Fruit fly (Drosophila melanogaster) Kc167 (cell line): ENCODE measurements around the gene SelT.

ENCODE experiments used
- Myc ChIP-seq: fragments of >200 bp; optimal IDR thresholded peaks from 2 replicates; lab custom pipeline; 2017; ENCODE audit warnings: missing external identifiers
- Sin3A ChIP-seq: fragments of >200 bp; optimal IDR thresholded peaks from 2 replicates; lab custom pipeline; 2018; ENCODE audit warnings: missing external identifiers
- h ChIP-seq: fragments of >200 bp; optimal IDR thresholded peaks from 3 replicates; lab custom pipeline; 2018; ENCODE audit warnings: missing external identifiers
- insv ChIP-seq: fragments of >200 bp; optimal IDR thresholded peaks from 3 replicates; lab custom pipeline; 2018; ENCODE audit warnings: missing external identifiers
- psq ChIP-seq: fragments of >200 bp; optimal IDR thresholded peaks from 2 replicates; lab custom pipeline; 2017; ENCODE audit warnings: missing external identifiers
- ttk ChIP-seq: sonication (Bioruptor generic); optimal IDR thresholded peaks from 2 replicates; lab custom pipeline; 2017; ENCODE audit warnings: missing external identifiers

SelT gene

DNA sequence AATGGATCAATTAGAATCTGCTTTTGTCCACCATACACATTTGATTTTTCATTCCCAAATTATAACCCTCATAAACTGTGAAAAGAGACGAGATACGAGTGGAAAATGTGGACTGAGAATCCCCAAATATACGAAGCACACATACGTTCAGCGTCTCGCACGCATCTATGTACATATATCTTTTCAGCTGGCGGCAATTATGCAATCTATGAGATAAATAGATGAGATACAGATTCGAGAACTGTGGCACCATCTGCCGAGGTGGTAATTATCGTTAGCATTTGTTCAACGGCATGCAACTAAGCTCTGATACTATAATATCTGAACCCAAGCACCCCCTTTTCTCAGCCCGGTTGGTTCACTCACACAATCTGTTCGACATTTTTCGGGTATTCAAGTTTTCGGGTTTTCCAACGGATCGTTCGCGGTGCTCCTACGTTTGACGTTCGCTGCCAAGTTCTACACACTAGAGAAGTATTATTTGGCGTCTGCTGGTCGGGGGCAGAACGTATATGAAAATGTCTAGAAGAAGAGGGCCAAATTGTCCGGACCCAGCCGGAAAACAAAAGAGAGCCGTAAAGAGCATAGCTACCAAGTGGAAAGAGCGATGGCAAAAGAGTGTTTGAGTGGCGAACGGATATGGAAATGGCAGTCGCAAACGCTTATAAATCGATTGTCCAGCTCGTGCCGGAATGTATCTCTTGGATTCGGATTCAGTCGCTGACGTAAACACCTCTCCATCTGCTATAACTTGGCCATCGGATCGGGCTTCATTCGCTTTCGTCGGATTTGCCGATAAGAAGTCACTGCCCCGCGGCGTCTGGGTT, 15.5 kb upstream of the SelT start:
- TF ChIP-seq ttk (lab: Kevin White, UChicago) (no peak), psq (lab: Kevin White, UChicago) (no peak), Sin3A (lab: Kevin White, UChicago) (no peak)

DNA sequence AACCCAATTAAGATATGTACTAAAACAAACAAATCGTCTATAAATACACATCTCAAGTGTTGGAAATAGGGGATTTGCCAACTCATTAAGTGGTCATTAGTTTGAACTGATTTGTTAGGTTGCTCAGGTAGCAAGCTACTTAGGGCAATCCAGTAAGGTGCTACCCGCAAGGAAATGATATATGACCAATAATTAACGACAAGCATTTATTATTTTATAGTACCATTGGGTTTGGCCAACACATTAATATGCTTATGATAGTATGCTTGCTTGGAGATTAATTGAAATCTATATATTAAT, 14.9 kb upstream of the SelT start:
- no peak for TF ChIP-seq Myc
- no peak for TF ChIP-seq h (lab: Kevin White, UChicago)
- no peak for TF ChIP-seq insv (lab: Kevin White, UChicago)
- TF ChIP-seq Sin3A (lab: Kevin White, UChicago) = no peak
- TF ChIP-seq psq (lab: Kevin White, UChicago) = no peak
- TF ChIP-seq ttk (lab: Kevin White, UChicago) = no peak

DNA sequence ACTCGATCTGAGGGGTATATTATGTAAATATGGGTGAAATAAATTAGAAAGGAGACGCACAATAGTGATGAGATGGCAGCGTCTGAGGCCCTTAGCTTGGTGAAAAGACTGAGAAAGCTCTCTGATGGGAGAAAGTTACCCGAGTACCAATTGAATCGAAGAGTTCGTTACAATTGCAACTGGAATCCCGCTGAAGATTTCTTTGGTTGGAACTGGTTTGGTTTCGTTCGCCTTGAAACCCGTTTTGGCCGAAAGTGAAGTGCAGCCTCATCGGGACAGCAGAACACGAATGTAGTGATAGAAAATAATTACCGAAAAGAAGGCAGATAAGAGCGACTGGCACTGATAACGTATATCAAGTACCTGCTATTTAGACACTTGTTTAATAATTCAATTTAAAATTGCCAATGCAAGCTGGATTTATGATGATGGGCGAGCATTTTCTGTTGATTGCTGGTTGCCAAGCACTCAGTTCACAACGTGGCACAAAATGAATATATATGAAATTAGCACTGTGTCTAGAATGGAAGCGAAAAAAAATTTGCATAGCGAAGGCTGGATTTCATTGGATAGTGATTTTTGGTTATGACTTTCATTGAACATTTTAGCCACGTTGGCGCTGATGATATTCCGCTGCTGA, 14.3 kb upstream of the SelT start:
- no peak for TF ChIP-seq Myc
- TF ChIP-seq insv (lab: Kevin White, UChicago) = no peak
- no peak for TF ChIP-seq Sin3A (lab: Kevin White, UChicago)
- TF ChIP-seq ttk (lab: Kevin White, UChicago) = no peak
- TF ChIP-seq h (lab: Kevin White, UChicago) = no peak
- no peak for TF ChIP-seq psq (lab: Kevin White, UChicago)

DNA sequence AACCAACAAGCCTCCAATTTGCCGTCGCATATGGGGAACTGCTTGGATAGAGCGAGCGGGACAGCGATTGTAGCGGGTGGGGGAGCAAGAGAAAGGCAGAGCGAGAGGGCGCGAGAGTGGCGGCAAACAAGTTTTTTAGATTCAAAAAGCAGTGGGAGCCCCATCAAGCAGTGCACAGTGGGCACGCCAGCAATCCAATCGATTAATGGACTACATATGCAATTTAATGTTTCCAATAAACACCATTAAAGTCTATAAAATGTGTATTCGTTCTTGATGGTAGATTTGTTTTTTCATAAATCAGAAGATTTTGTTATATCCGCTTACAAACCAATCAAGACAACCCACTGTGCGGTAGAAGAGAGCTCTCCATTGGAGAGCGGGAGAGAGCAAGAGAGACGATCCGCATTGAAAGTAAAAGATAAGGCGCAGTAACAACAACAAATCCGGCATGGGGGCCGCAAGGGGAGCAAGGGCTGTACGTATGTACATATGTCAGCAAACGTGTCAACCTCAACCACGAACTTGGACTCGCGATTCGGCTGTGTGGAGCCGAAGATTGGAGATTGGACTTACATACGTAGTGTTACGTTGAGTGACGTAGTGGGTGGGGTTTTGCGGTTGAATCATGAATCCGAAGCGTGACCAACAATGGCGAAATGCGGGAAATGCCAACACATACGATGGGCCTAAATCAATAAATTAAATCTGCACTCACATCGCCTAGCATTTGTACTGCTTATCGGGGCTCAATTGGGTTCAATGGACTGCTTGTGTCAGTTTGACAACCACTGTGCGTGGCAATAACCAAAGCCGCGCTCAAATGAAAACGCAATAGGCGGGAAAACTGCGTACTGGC, 13.1 kb upstream of the SelT start:
- TF ChIP-seq Sin3A (lab: Kevin White, UChicago) = no peak
- TF ChIP-seq h (lab: Kevin White, UChicago) = no peak

DNA sequence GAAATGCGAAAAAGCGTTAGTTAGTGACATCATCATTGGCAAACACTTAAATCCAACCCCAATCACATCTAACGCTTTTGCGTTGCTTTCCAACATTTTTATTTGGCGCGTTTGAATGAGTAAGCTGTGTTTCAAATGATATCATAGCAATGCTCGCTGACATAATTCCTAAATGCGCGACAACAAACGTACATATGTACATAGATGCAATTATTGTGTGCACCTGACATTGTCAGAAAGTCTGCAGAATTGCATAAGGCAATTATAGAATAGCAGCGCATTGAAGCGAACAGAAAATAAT, 12.5 kb upstream of the SelT start:
- TF ChIP-seq h (lab: Kevin White, UChicago) (no peak), ttk (lab: Kevin White, UChicago) (no peak), Sin3A (lab: Kevin White, UChicago) (no peak), psq (lab: Kevin White, UChicago) (no peak), Myc (no peak), insv (lab: Kevin White, UChicago) (no peak)

DNA sequence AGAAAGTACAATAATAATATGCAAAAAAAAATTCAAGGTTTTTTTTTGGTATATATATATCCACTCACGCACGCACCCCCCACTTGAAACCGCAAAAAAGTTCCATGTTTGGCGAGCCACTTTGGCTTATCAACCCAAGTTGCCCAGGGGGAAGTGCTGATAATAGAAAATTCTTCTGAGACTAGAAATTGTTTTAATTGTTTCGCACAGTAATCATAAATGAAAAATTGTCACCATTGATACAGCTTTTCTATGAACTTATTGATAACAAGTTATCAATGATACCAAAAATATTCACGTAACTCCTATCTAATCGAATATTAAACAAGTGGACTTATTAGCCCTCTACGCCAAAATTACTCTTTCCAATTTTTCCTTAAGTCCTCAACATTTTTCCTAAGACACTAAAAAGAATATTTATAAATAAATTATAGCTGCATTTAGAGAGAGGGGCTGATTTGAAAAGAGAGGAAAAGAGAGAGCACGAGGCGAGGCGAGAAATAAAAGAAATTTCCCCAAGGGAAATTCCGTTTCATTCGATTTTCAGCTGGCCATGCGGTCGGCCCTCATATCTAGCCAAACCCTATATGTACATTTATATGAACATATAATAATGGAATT, 12.0 kb upstream of the SelT start:
- TF ChIP-seq Sin3A (lab: Kevin White, UChicago) (no peak), psq (lab: Kevin White, UChicago) (no peak), ttk (lab: Kevin White, UChicago) (no peak), insv (lab: Kevin White, UChicago) (no peak), Myc (no peak), h (lab: Kevin White, UChicago) (no peak)

DNA sequence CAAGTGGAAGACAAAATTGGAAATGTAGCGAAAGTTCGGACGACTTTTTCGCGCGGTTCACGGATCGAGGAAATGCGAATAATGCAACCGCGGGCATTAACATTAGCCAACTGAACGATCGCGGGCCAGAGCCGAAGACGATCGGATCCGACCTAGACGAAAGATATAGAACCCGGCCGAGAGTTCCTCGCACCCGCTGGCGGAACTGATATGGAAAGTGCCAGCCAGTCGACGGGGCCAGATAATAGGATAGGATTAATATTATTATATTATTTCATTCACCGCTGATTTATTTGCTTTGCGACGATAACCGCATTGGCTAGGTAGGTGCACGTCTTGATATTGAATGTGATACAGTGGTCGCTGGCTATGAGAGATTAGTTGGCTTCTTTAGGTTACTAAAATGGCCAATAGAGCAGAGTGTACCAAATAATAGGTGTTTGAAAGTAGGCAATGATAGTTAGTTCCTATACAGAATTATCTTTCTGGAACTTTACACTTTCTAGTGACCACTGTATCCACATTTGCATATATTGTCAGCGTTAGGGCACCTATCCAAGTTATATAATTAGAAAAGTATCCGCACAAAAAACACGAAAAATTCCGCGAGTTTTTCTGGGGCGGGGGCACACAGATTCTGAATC, 11.2 kb upstream of the SelT start:
- no peak for TF ChIP-seq h (lab: Kevin White, UChicago)
- no peak for TF ChIP-seq Myc
- no peak for TF ChIP-seq insv (lab: Kevin White, UChicago)
- TF ChIP-seq psq (lab: Kevin White, UChicago) = no peak
- TF ChIP-seq Sin3A (lab: Kevin White, UChicago) = no peak
- no peak for TF ChIP-seq ttk (lab: Kevin White, UChicago)

DNA sequence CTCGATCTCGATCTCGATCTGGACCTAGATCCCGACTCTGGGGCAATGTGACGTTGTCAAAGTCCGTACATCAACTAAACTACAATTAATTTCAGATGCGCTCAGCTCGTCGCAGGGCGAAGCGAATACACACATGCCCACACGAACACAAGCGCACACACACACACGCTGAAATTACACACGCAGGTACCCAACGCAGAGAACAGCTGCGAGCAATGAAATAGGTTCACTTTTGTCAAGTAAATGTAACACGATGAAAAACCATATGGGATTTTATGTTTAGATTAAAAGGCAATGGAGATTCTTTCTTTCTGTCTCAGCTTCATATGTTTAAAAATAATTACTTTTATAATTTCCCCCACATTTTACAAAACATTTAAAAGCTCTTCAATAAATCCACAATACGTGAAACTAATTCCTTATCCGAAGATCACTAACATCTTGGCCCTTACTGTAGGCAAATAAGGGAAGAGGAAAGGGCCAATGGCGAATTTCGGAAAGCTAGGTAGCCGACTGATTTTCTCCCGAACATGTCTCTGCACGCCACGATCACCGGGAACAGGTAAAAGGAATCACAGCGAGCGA, 10.3 kb upstream of the SelT start:
- TF ChIP-seq psq (lab: Kevin White, UChicago) (no peak), insv (lab: Kevin White, UChicago) (no peak), Myc (no peak), ttk (lab: Kevin White, UChicago) (no peak), h (lab: Kevin White, UChicago) (no peak), Sin3A (lab: Kevin White, UChicago) (no peak)

DNA sequence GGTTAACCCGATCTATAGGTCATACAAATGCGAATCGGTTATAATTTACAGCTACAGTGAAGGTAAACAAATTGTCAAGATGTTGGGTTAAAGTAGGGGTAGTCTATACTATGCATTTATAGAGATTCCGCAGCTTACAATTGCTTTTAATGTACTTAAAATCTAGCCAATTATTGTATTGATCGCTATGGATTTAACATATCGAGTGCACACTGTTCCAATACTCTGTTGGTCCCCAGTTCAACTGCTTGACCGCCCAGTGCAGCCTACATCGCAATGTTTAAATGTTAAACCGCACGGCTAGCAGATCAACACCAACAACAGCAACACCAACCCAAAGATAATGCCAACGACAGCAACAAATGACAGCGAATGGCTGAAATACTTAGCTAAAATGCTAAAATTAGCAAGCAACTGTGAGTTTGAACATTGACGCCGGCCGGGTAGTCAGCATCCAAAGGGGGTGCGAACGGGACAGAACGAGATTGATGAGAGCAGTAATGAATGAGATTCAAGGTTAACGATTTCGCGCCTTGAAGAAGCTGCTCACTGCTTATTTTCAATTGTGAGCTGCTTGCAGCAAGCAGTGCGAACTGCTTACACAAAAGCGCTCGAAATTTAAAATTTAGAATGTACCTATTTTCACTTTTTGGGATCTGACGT, 9.7 kb upstream of the SelT start:
- TF ChIP-seq Sin3A (lab: Kevin White, UChicago) (no peak), ttk (lab: Kevin White, UChicago) (no peak), insv (lab: Kevin White, UChicago) (no peak), psq (lab: Kevin White, UChicago) (no peak), Myc (no peak), h (lab: Kevin White, UChicago) (no peak)

DNA sequence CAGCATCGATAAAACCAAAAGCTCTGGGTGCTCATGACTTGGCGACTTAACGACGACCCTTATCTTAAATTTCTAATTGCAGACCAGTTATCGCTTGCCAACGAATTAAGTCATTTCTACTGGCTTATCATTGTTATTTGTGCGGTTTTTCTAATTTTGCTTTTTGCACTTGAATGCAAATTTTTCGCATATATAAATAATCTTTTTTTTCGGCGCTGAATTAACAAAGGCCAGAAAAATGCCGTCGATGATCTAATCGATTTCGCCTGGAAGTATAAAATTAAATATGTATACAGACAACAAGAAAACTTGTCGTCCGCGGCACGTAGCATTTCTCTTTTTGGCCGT, 9.2 kb upstream of the SelT start:
- TF ChIP-seq psq (lab: Kevin White, UChicago) (no peak), Sin3A (lab: Kevin White, UChicago) (no peak), ttk (lab: Kevin White, UChicago) (no peak), Myc (no peak)
